Fruit fly (Drosophila melanogaster) whole organism, pupa: ENCODE results near the gene Muc18B.

Source experiments
- CG13204 ChIP-seq: fragments of 200-800 bp; sonication (Bioruptor generic); optimal IDR thresholded peaks from 2 replicates; lab custom pipeline; 2018; ENCODE audit warnings: missing biosample characterization, mild to moderate bottlenecking, missing genetic modification characterization, moderate library complexity
- EcR ChIP-seq: fragments of 200-800 bp; sonication (Bioruptor generic); optimal IDR thresholded peaks from 3 replicates; lab custom pipeline; 2019; ENCODE audit warnings: missing biosample characterization, missing genetic modification characterization, mild to moderate bottlenecking, moderate library complexity, missing genetic modification reagents
- Ets98B ChIP-seq: fragments of 200-800 bp; sonication (Bioruptor generic); IDR thresholded peaks from 2 replicates; pipeline ENCODE4 v1.3.6; 2022; ENCODE audit warnings: missing biosample characterization, missing genetic modification characterization

Gene Muc18B

DNA sequence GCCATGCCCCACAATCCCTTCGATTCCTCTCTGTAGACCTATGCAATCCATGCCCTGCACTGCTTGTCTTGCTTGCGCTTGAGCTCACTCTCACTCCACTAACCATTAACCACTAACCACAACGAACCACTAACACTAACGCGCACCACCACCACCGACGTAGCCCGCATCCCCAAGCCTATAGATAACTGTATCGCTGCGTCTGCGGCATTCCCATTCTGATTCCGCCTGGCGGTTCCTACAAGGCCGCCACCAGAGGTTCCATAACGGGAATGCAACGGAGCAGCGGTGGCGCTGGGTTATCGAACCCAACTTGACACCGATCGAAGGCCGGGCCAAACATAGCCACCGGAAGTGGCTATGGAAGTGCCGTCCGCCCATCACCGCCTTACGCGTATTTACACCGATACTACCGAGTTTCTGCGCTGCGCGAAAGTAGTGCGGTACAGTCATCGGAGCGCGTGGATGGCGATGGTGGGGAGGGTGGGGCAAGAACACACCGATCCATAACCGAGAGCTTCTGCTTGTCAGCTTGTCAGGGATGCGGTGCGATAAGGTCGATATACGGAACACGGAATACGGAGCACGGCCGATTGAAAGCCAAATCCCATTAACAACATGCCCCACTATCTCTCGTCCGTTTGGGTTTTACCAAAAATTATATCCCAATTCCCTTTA, 50.6 kb downstream of the Muc18B start:
- TF ChIP-seq EcR (GFP tag; lab: Kevin White, UChicago) (peak; percentile 61), Ets98B (GFP tag; lab: Robert Waterston, UW) (no peak), CG13204 (GFP tag; lab: Kevin White, UChicago) (peak; percentile 50)
